Worm (Caenorhabditis elegans): ENCODE measurements around the gene T11F9.14.

- TF ChIP-seq nhr-10 (tag; optimal IDR thresholded peaks at IDR 0.05) (no peak), nhr-21 (tag; optimal IDR thresholded peaks at IDR 0.05) (no peak), lin-39 (tag; optimal IDR thresholded peaks at IDR 0.05) (no peak), nhr-6 (tag; optimal IDR thresholded peaks at IDR 0.05) (no peak), nhr-11 (tag; optimal IDR thresholded peaks at IDR 0.05) (no peak), Y55F3AM.14 (GFP tag; optimal IDR thresholded peaks at IDR 0.05) (no peak), nhr-12 (tag; optimal IDR thresholded peaks at IDR 0.05) (no peak), ZK546.5 (tag; optimal IDR thresholded peaks at IDR 0.05) (no peak), egl-27 (tag; optimal IDR thresholded peaks at IDR 0.05) (no peak), snpc-4 (tag; optimal IDR thresholded peaks at IDR 0.05) (no peak), mdl-1 (tag; optimal IDR thresholded peaks at IDR 0.05) (no peak), dmd-4 (tag; optimal IDR thresholded peaks at IDR 0.05) (no peak)
These were observed 3.8 kb upstream of the T11F9.14 start for ce11 chrV:11484404-11484803.
